Fruit fly (Drosophila melanogaster) whole organism, wandering third instar larva: ENCODE measurements around the gene CG34030.

Experiments used
- Abd-B ChIP-seq: fragments of >200 bp; optimal IDR thresholded peaks from 2 replicates; lab custom pipeline; 2017; ENCODE audit warnings: missing biosample characterization, missing genetic modification characterization
- CG32264 ChIP-seq: fragments of 200-800 bp; sonication (Bioruptor generic); optimal IDR thresholded peaks from 2 replicates; lab custom pipeline; 2016; ENCODE audit warnings: missing biosample characterization, missing genetic modification characterization
- CG9705 ChIP-seq: fragments of 200-800 bp; sonication (Bioruptor generic); optimal IDR thresholded peaks from 2 replicates; lab custom pipeline; 2018; ENCODE audit warnings: missing biosample characterization, mild to moderate bottlenecking, missing genetic modification characterization
- CrebA ChIP-seq: fragments of 200-800 bp; sonication (Bioruptor generic); optimal IDR thresholded peaks from 2 replicates; lab custom pipeline; 2016; ENCODE audit warnings: missing biosample characterization, mild to moderate bottlenecking, missing genetic modification characterization, borderline replicate concordance
- Dfd ChIP-seq: fragments of >200 bp; optimal IDR thresholded peaks from 2 replicates; lab custom pipeline; 2017; ENCODE audit warnings: missing biosample characterization, missing genetic modification characterization
- Dif ChIP-seq: fragments of 200-275, 200-300 bp; sonication (Bioruptor generic); optimal IDR thresholded peaks from 2 replicates; lab custom pipeline; 2018; ENCODE audit warnings: missing biosample characterization, missing genetic modification characterization; ENCODE audit not compliant: partially characterized antibody
- GATAd ChIP-seq: sonication (Bioruptor generic); optimal IDR thresholded peaks from 2 replicates; lab custom pipeline; 2016; ENCODE audit warnings: missing biosample characterization, missing genetic modification characterization
- Hnf4 ChIP-seq: fragments of 200-800 bp; sonication (Bioruptor generic); optimal IDR thresholded peaks from 2 replicates; lab custom pipeline; 2016; ENCODE audit warnings: missing biosample characterization, mild to moderate bottlenecking, missing genetic modification characterization
- Hr78 ChIP-seq: fragments of >200 bp; optimal IDR thresholded peaks from 2 replicates; lab custom pipeline; 2017; ENCODE audit warnings: missing biosample characterization, missing genetic modification characterization
- Hr83 ChIP-seq: fragments of 200-300 bp; sonication (Bioruptor generic); optimal IDR thresholded peaks from 2 replicates; lab custom pipeline; 2016; ENCODE audit warnings: missing biosample characterization, mild to moderate bottlenecking, missing genetic modification characterization, moderate library complexity; ENCODE audit not compliant: poor library complexity, severe bottlenecking
- Jra ChIP-seq: sonication (Bioruptor generic); optimal IDR thresholded peaks from 2 replicates; lab custom pipeline; 2016; ENCODE audit warnings: missing biosample characterization, missing genetic modification characterization
- Myc ChIP-seq: fragments of >200 bp; optimal IDR thresholded peaks from 2 replicates; lab custom pipeline; 2017
- N ChIP-seq: fragments of >200 bp; optimal IDR thresholded peaks from 2 replicates; lab custom pipeline; 2018; ENCODE audit warnings: missing biosample characterization, missing external identifiers, missing genetic modification characterization
- OdsH ChIP-seq: fragments of 200-800 bp; sonication (Bioruptor generic); optimal IDR thresholded peaks from 2 replicates; lab custom pipeline; 2016; ENCODE audit warnings: missing biosample characterization, mild to moderate bottlenecking, missing genetic modification characterization
- Rel ChIP-seq, 2 experiments: fragments of 200-800 bp; sonication (Bioruptor generic) in 1 of 2; optimal IDR thresholded peaks; 2 replicates in 1 of 2; 3 replicates in 1 of 2; lab custom pipeline; 2016 to 2019; ENCODE audit warnings: mild to moderate bottlenecking in 2 of 2, missing biosample characterization in 2 of 2, missing genetic modification characterization in 2 of 2, moderate library complexity in 1 of 2
- Sp1 ChIP-seq: fragments of 200-800 bp; sonication (Bioruptor generic); optimal IDR thresholded peaks from 3 replicates; lab custom pipeline; 2019; ENCODE audit warnings: missing biosample characterization, mild to moderate bottlenecking, missing genetic modification characterization, moderate library complexity
- Vsx2 ChIP-seq: fragments of 200-300, 225-300 bp; sonication (Bioruptor generic); optimal IDR thresholded peaks from 2 replicates; lab custom pipeline; 2018; ENCODE audit warnings: missing biosample characterization, missing genetic modification characterization; ENCODE audit not compliant: partially characterized antibody
- brk ChIP-seq: fragments of 200-800 bp; sonication (Bioruptor generic); optimal IDR thresholded peaks from 2 replicates; lab custom pipeline; 2016; ENCODE audit warnings: missing biosample characterization, mild to moderate bottlenecking, missing genetic modification characterization
- dmrt93B ChIP-seq: fragments of 200-800 bp; sonication (Bioruptor generic); optimal IDR thresholded peaks from 2 replicates; lab custom pipeline; 2018; ENCODE audit warnings: missing biosample characterization, mild to moderate bottlenecking, missing genetic modification characterization
- ey ChIP-seq: fragments of 200-800 bp; sonication (Bioruptor generic); optimal IDR thresholded peaks from 2 replicates; lab custom pipeline; 2016; ENCODE audit warnings: missing biosample characterization, missing genetic modification characterization
- foxo ChIP-seq, 2 experiments: fragments of 200-800 bp; sonication (Bioruptor generic); optimal IDR thresholded peaks; 2 replicates in 1 of 2; 3 replicates in 1 of 2; lab custom pipeline; 2016 to 2017; ENCODE audit warnings: missing biosample characterization in 2 of 2, missing genetic modification characterization in 2 of 2
- fru ChIP-seq: fragments of 200-800 bp; sonication (Bioruptor generic); optimal IDR thresholded peaks from 3 replicates; lab custom pipeline; 2016; ENCODE audit warnings: missing biosample characterization, mild to moderate bottlenecking, missing genetic modification characterization
- h ChIP-seq: fragments of 200-800 bp; sonication (Bioruptor generic); optimal IDR thresholded peaks from 3 replicates; lab custom pipeline; 2016; ENCODE audit warnings: missing biosample characterization, mild to moderate bottlenecking, missing genetic modification characterization
- jim ChIP-seq: fragments of 175-275, 200-325 bp; sonication (Bioruptor generic); optimal IDR thresholded peaks from 2 replicates; lab custom pipeline; 2016; ENCODE audit warnings: missing biosample characterization, mild to moderate bottlenecking, missing genetic modification characterization
- lola ChIP-seq: fragments of >200 bp; optimal IDR thresholded peaks from 2 replicates; lab custom pipeline; 2017; ENCODE audit warnings: missing biosample characterization, missing genetic modification characterization
- pan ChIP-seq: fragments of >200 bp; optimal IDR thresholded peaks from 2 replicates; lab custom pipeline; 2017
- psq ChIP-seq: fragments of 200-800 bp; sonication (Bioruptor generic); optimal IDR thresholded peaks from 3 replicates; lab custom pipeline; 2017; ENCODE audit warnings: missing biosample characterization, mild to moderate bottlenecking, missing genetic modification characterization, moderate library complexity
- rgr ChIP-seq: fragments of 200-800 bp; sonication (Bioruptor generic); optimal IDR thresholded peaks from 3 replicates; lab custom pipeline; 2016; ENCODE audit warnings: missing biosample characterization, mild to moderate bottlenecking, missing genetic modification characterization
- tai ChIP-seq: sonication (Bioruptor generic); optimal IDR thresholded peaks from 2 replicates; lab custom pipeline; 2016; ENCODE audit warnings: missing biosample characterization, missing genetic modification characterization
- woc ChIP-seq: sonication (Bioruptor generic); optimal IDR thresholded peaks from 2 replicates; lab custom pipeline; 2016; ENCODE audit warnings: missing biosample characterization, mild to moderate bottlenecking, missing genetic modification characterization

CG34030 gene

dm6 chr3L:7105693-7106092, 30.6 kb upstream of the CG34030 start:
- TF ChIP-seq Hnf4 (GFP tag; lab: Kevin White, UChicago) = no peak

dm6 chr3L:7104485-7104884, 29.4 kb upstream of the CG34030 start:
- TF ChIP-seq Hr78 (GFP tag; lab: Kevin White, UChicago) (no peak), psq (GFP tag; lab: Kevin White, UChicago) (no peak), Vsx2 (GFP tag; lab: Kevin White, UChicago) (no peak), lola (no peak)

dm6 chr3L:7103941-7104340, 28.9 kb upstream of the CG34030 start:
- TF ChIP-seq fru (GFP tag; lab: Kevin White, UChicago) (no peak), Myc (lab: Kevin White, UChicago) (no peak), pan (lab: Kevin White, UChicago) (no peak), tai (GFP tag; lab: Kevin White, UChicago) (no peak), brk (GFP tag; lab: Kevin White, UChicago) (no peak), Dif (GFP tag; lab: Kevin White, UChicago) (no peak), dmrt93B (GFP tag; lab: Kevin White, UChicago) (no peak), jim (no peak), psq (GFP tag; lab: Kevin White, UChicago) (no peak), Rel (GFP tag; optimal IDR thresholded peaks at IDR 0.05; lab: Kevin White, UChicago) (no peak), Rel (tag; optimal IDR thresholded peaks at IDR 0.05; lab: Kevin White, UChicago) (no peak), woc (GFP tag; lab: Kevin White, UChicago) (no peak), Hr78 (GFP tag; lab: Kevin White, UChicago) (no peak), Sp1 (GFP tag; lab: Kevin White, UChicago) (no peak), N (GFP tag; lab: Kevin White, UChicago) (no peak), ey (GFP tag; lab: Kevin White, UChicago) (no peak), OdsH (GFP tag; lab: Kevin White, UChicago) (no peak), Hr83 (GFP tag; lab: Kevin White, UChicago) (no peak), CG9705 (GFP tag; lab: Kevin White, UChicago) (no peak)

dm6 chr3L:7096530-7096929, 21.5 kb upstream of the CG34030 start:
- no peak for TF ChIP-seq Abd-B (GFP tag; lab: Kevin White, UChicago)
- no peak for TF ChIP-seq CG32264 (GFP tag; lab: Kevin White, UChicago)
- no peak for TF ChIP-seq Dfd (GFP tag; lab: Kevin White, UChicago)
- peak; percentile 6 for TF ChIP-seq fru (GFP tag; lab: Kevin White, UChicago)
- TF ChIP-seq GATAd (GFP tag; lab: Kevin White, UChicago) = no peak
- TF ChIP-seq foxo (GFP tag; optimal IDR thresholded peaks at IDR 0.05; lab: Kevin White, UChicago) = peak in 1 of 2 experiments; percentile 4
- no peak for TF ChIP-seq Vsx2 (GFP tag; lab: Kevin White, UChicago)
- no peak for TF ChIP-seq jim
- TF ChIP-seq rgr = peak; percentile 8
- no peak for TF ChIP-seq Hr78 (GFP tag; lab: Kevin White, UChicago)
- TF ChIP-seq, all 38 proteins: peak for 3

dm6 chr3L:7094548-7095072, 19.6 kb upstream of the CG34030 start, which contains the start of gene form3:
Gene form3 (plus strand): TSS chr3L:7094818.
- TF ChIP-seq CG9705 (GFP tag; lab: Kevin White, UChicago) (no peak), GATAd (GFP tag; lab: Kevin White, UChicago) (no peak), fru (GFP tag; lab: Kevin White, UChicago) (peak; percentile 87)

dm6 chr3L:7094020-7094419, 19.0 kb upstream of the CG34030 start:
- no peak for TF ChIP-seq Rel (GFP tag; optimal IDR thresholded peaks at IDR 0.05; lab: Kevin White, UChicago)
- TF ChIP-seq Rel (tag; optimal IDR thresholded peaks at IDR 0.05; lab: Kevin White, UChicago) = no peak
- TF ChIP-seq pan (lab: Kevin White, UChicago) = no peak
- TF ChIP-seq h = no peak
- TF ChIP-seq OdsH (GFP tag; lab: Kevin White, UChicago) = no peak
- TF ChIP-seq Abd-B (GFP tag; lab: Kevin White, UChicago) = no peak
- TF ChIP-seq N (GFP tag; lab: Kevin White, UChicago) = no peak
- no peak for TF ChIP-seq Sp1 (GFP tag; lab: Kevin White, UChicago)
- TF ChIP-seq fru (GFP tag; lab: Kevin White, UChicago) = no peak
- TF ChIP-seq CrebA = no peak
- no peak for TF ChIP-seq Jra (GFP tag; lab: Kevin White, UChicago)
- TF ChIP-seq Dif (GFP tag; lab: Kevin White, UChicago) = no peak
- TF ChIP-seq CG9705 (GFP tag; lab: Kevin White, UChicago) = no peak
- TF ChIP-seq Myc (lab: Kevin White, UChicago) = no peak
- no peak for TF ChIP-seq CG32264 (GFP tag; lab: Kevin White, UChicago)
- no peak for TF ChIP-seq psq (GFP tag; lab: Kevin White, UChicago)
- no peak for TF ChIP-seq Hr78 (GFP tag; lab: Kevin White, UChicago)
- no peak for TF ChIP-seq dmrt93B (GFP tag; lab: Kevin White, UChicago)
- no peak for TF ChIP-seq woc (GFP tag; lab: Kevin White, UChicago)
